Worm (Caenorhabditis elegans): ENCODE measurements around the gene T05C1.2.

ce11 chrII:4495844-4496243 is 13.9 kb upstream of the T05C1.2 start:
- no peak for TF ChIP-seq tab-1 (GFP tag; IDR thresholded peaks at IDR 0.05)
- no peak for TF ChIP-seq ref-1 (GFP tag; conservative IDR thresholded peaks at IDR 0.05)
- no peak for TF ChIP-seq flt-1 (GFP tag; IDR thresholded peaks at IDR 0.05)
- no peak for TF ChIP-seq klf-2 (GFP tag; conservative IDR thresholded peaks at IDR 0.05)
